Fruit fly (Drosophila melanogaster) whole organism, embryonic: ENCODE measurements around the gene CG11843.
A peak's percentile ranks its signal among the peaks of the same experiment; 100 is the strongest.

ENCODE experiments used
- CG10147 ChIP-seq: fragments of 200-800 bp; sonication (Bioruptor generic); optimal IDR thresholded peaks from 2 replicates; lab custom pipeline; 2019; ENCODE audit warnings: missing biosample characterization, mild to moderate bottlenecking, missing genetic modification characterization, moderate library complexity
- CG11456 ChIP-seq: fragments of 200-800 bp; sonication (Bioruptor generic); IDR thresholded peaks from 3 replicates; pipeline ENCODE4 v1.3.6; 2022; ENCODE audit warnings: missing biosample characterization, missing genetic modification characterization
- CG11504 ChIP-seq: fragments of 200-800 bp; sonication (Bioruptor generic); optimal IDR thresholded peaks from 3 replicates; lab custom pipeline; 2019; ENCODE audit warnings: missing biosample characterization, mild to moderate bottlenecking, missing genetic modification characterization, moderate library complexity
- CG11560 ChIP-seq: fragments of 200-800 bp; sonication (Bioruptor generic); IDR thresholded peaks from 3 replicates; pipeline ENCODE4 v1.3.6; 2022; ENCODE audit warnings: missing biosample characterization, missing genetic modification characterization
- CG12299 ChIP-seq: fragments of 200-800 bp; sonication (Bioruptor generic); optimal IDR thresholded peaks from 2 replicates; lab custom pipeline; 2018; ENCODE audit warnings: missing biosample characterization, mild to moderate bottlenecking, missing genetic modification characterization
- CG13123 ChIP-seq: fragments of 200-800 bp; sonication (Bioruptor generic); optimal IDR thresholded peaks from 2 replicates; lab custom pipeline; 2016; ENCODE audit warnings: missing biosample characterization, missing genetic modification characterization
- CG13287 ChIP-seq: fragments of 200-800 bp; sonication (Bioruptor generic); IDR thresholded peaks from 2 replicates; pipeline ENCODE4 v1.3.6; 2022; ENCODE audit warnings: missing biosample characterization, missing genetic modification characterization; ENCODE audit not compliant: partially characterized antibody
- CG13624 ChIP-seq: fragments of 200-800 bp; sonication (Bioruptor generic); optimal IDR thresholded peaks from 2 replicates; lab custom pipeline; 2016; ENCODE audit warnings: missing biosample characterization, missing genetic modification characterization
- CG14965 ChIP-seq: fragments of 200-800 bp; sonication (Bioruptor generic); optimal IDR thresholded peaks from 2 replicates; lab custom pipeline; 2016; ENCODE audit warnings: missing biosample characterization, missing genetic modification characterization, borderline replicate concordance
- CG15514 ChIP-seq: fragments of 200-800 bp; sonication (Bioruptor generic); optimal IDR thresholded peaks from 3 replicates; lab custom pipeline; 2017; ENCODE audit warnings: missing biosample characterization, missing genetic modification characterization, mild to moderate bottlenecking, moderate library complexity, missing genetic modification reagents
- CG17568 ChIP-seq: fragments of 200-800 bp; sonication (Bioruptor generic); optimal IDR thresholded peaks from 2 replicates; lab custom pipeline; 2018; ENCODE audit warnings: missing biosample characterization, mild to moderate bottlenecking, missing genetic modification characterization, moderate library complexity
- CG17612 ChIP-seq: fragments of 200-800 bp; sonication (Bioruptor generic); IDR thresholded peaks from 2 replicates; pipeline ENCODE4 v1.3.6; 2022; ENCODE audit warnings: missing biosample characterization, missing genetic modification characterization
- CG18599 ChIP-seq: fragments of 200-800 bp; sonication (Bioruptor generic); optimal IDR thresholded peaks from 3 replicates; lab custom pipeline; 2017; ENCODE audit warnings: missing biosample characterization, missing genetic modification characterization, mild to moderate bottlenecking, moderate library complexity, missing genetic modification reagents
- CG2199 ChIP-seq: fragments of 200-800 bp; sonication (Bioruptor generic); IDR thresholded peaks from 3 replicates; pipeline ENCODE4 v1.3.6; 2022; ENCODE audit warnings: missing biosample characterization, missing genetic modification characterization
- CG4424 ChIP-seq: fragments of 200-800 bp; sonication (Bioruptor generic); optimal IDR thresholded peaks from 3 replicates; lab custom pipeline; 2016; ENCODE audit warnings: missing biosample characterization, missing genetic modification characterization
- CG6854 ChIP-seq: fragments of 200-800 bp; sonication (Bioruptor generic); optimal IDR thresholded peaks from 3 replicates; lab custom pipeline; 2017; ENCODE audit warnings: missing biosample characterization, mild to moderate bottlenecking, missing genetic modification characterization
- CG7556 ChIP-seq: fragments of 200-800 bp; sonication (Bioruptor generic); optimal IDR thresholded peaks from 2 replicates; lab custom pipeline; 2017; ENCODE audit warnings: missing biosample characterization, mild to moderate bottlenecking, missing genetic modification characterization
- CG7963 ChIP-seq: fragments of 200-800 bp; sonication (Bioruptor generic); IDR thresholded peaks from 3 replicates; pipeline ENCODE4 v1.3.6; 2022; ENCODE audit warnings: missing biosample characterization, missing genetic modification characterization; ENCODE audit not compliant: partially characterized antibody
- Drgx ChIP-seq: fragments of 200-800 bp; sonication (Bioruptor generic); IDR thresholded peaks from 2 replicates; pipeline ENCODE4 v1.3.6; 2022; ENCODE audit warnings: missing biosample characterization, missing genetic modification characterization
- Ets65A ChIP-seq: fragments of 200-800 bp; sonication (Bioruptor generic); peaks from one replicate; lab custom pipeline; 2016; ENCODE audit warnings: missing biosample characterization, missing genetic modification characterization
- HLH3B ChIP-seq: fragments of 200-800 bp; sonication (Bioruptor generic); IDR thresholded peaks from 2 replicates; pipeline ENCODE4 v1.3.6; 2022; ENCODE audit warnings: missing biosample characterization, missing genetic modification characterization
- Hand ChIP-seq: fragments of 200-800 bp; sonication (Bioruptor generic); optimal IDR thresholded peaks from 2 replicates; lab custom pipeline; 2017; ENCODE audit warnings: mild to moderate bottlenecking, missing biosample characterization, missing genetic modification reagents, missing genetic modification characterization
- Hmx ChIP-seq: fragments of 200-800 bp; sonication (Bioruptor generic); optimal IDR thresholded peaks from 2 replicates; lab custom pipeline; 2016; ENCODE audit warnings: missing biosample characterization, missing genetic modification characterization
- Hr3 ChIP-seq: fragments of 200-800 bp; sonication (Bioruptor generic); optimal IDR thresholded peaks from 3 replicates; lab custom pipeline; 2016; ENCODE audit warnings: missing biosample characterization, missing genetic modification characterization
- Hr78 ChIP-seq, 2 experiments: fragments of 200-800 bp in 1 of 2; fragments of >200 bp in 1 of 2; sonication (Bioruptor generic) in 1 of 2; optimal IDR thresholded peaks; 2 replicates each; lab custom pipeline; 2017 to 2019; ENCODE audit warnings: missing biosample characterization in 2 of 2, missing genetic modification characterization in 2 of 2, mild to moderate bottlenecking in 1 of 2, moderate library complexity in 1 of 2
- Lpt ChIP-seq: fragments of >200 bp; optimal IDR thresholded peaks from 2 replicates; lab custom pipeline; 2018; ENCODE audit warnings: missing biosample characterization, missing genetic modification characterization
- Neu2 ChIP-seq: fragments of 200-800 bp; sonication (Bioruptor generic); optimal IDR thresholded peaks from 3 replicates; lab custom pipeline; 2016; ENCODE audit warnings: missing biosample characterization, missing genetic modification characterization, borderline replicate concordance
- Nf-YB ChIP-seq: fragments of 200-800 bp; sonication (Bioruptor generic); optimal IDR thresholded peaks from 3 replicates; lab custom pipeline; 2019; ENCODE audit warnings: missing biosample characterization, mild to moderate bottlenecking, missing genetic modification characterization, moderate library complexity
- NfI ChIP-seq: fragments of 200-800 bp; sonication (Bioruptor generic); optimal IDR thresholded peaks from 3 replicates; lab custom pipeline; 2018; ENCODE audit warnings: missing biosample characterization, mild to moderate bottlenecking, missing genetic modification characterization, moderate library complexity
- Side ChIP-seq: fragments of 200-800 bp; sonication (Bioruptor generic); optimal IDR thresholded peaks from 2 replicates; lab custom pipeline; 2016; ENCODE audit warnings: missing biosample characterization, missing genetic modification characterization
- Xrp1 ChIP-seq: fragments of 200-800 bp; sonication (Bioruptor generic); IDR thresholded peaks from 2 replicates; pipeline ENCODE4 v1.3.6; 2022; ENCODE audit warnings: missing biosample characterization, missing genetic modification characterization
- bowl ChIP-seq: fragments of 200-800 bp; sonication (Bioruptor generic); IDR thresholded peaks from 2 replicates; pipeline ENCODE4 v1.3.6; 2022; ENCODE audit warnings: missing biosample characterization, missing genetic modification characterization
- caup ChIP-seq: fragments of 200-800 bp; sonication (Bioruptor generic); optimal IDR thresholded peaks from 3 replicates; lab custom pipeline; 2017; ENCODE audit warnings: missing biosample characterization, mild to moderate bottlenecking, missing genetic modification characterization, moderate library complexity; ENCODE audit not compliant: severe bottlenecking
- cg ChIP-seq: fragments of 200-800 bp; sonication (Bioruptor generic); optimal IDR thresholded peaks from 3 replicates; lab custom pipeline; 2019; ENCODE audit warnings: missing biosample characterization, mild to moderate bottlenecking, missing genetic modification characterization, moderate library complexity
- ci ChIP-seq: fragments of 200-800 bp; sonication (Bioruptor generic); IDR thresholded peaks from 3 replicates; pipeline ENCODE4 v1.3.6; 2022; ENCODE audit warnings: missing biosample characterization, missing genetic modification characterization
- croc ChIP-seq: fragments of 200-800 bp; sonication (Bioruptor generic); conservative IDR thresholded peaks from 3 replicates; pipeline ENCODE4 v1.3.6; 2022; ENCODE audit warnings: missing biosample characterization, missing genetic modification characterization
- her ChIP-seq: fragments of 200-800 bp; sonication (Bioruptor generic); optimal IDR thresholded peaks from 2 replicates; lab custom pipeline; 2016; ENCODE audit warnings: missing biosample characterization, missing genetic modification characterization
- lola ChIP-seq, 3 experiments: fragments of >200 bp in 2 of 3; fragments of 200-800 bp in 1 of 3; sonication (Bioruptor generic) in 1 of 3; optimal IDR thresholded peaks; 2 replicates each; lab custom pipeline; 2017 to 2019; ENCODE audit warnings: missing biosample characterization in 3 of 3, missing genetic modification characterization in 3 of 3, mild to moderate bottlenecking in 1 of 3, moderate library complexity in 1 of 3
- lov ChIP-seq, 2 experiments: fragments of 200-800 bp in 1 of 2; fragments of >200 bp in 1 of 2; sonication (Bioruptor generic) in 1 of 2; IDR thresholded peaks in 1 of 2; optimal IDR thresholded peaks in 1 of 2; 2 replicates in 1 of 2; 3 replicates in 1 of 2; pipeline versions ENCODE4 v1.3.6 to Lab custom; 2017 to 2022; ENCODE audit warnings: missing biosample characterization in 1 of 2, missing genetic modification characterization in 1 of 2
- nerfin-1 ChIP-seq: fragments of 200-800 bp; sonication (Bioruptor generic); optimal IDR thresholded peaks from 3 replicates; lab custom pipeline; 2019; ENCODE audit warnings: missing biosample characterization, mild to moderate bottlenecking, missing genetic modification characterization, moderate library complexity
- nmo ChIP-seq: fragments of 200-800 bp; sonication (Bioruptor generic); optimal IDR thresholded peaks from 2 replicates; lab custom pipeline; 2018; ENCODE audit warnings: missing biosample characterization, mild to moderate bottlenecking, missing genetic modification characterization, moderate library complexity
- p53 ChIP-seq: fragments of 200-800 bp; sonication (Bioruptor generic); optimal IDR thresholded peaks from 2 replicates; lab custom pipeline; 2016; ENCODE audit warnings: missing biosample characterization, missing genetic modification characterization
- pho ChIP-seq: fragments of 200-800 bp; sonication (Bioruptor generic); optimal IDR thresholded peaks from 2 replicates; lab custom pipeline; 2016; ENCODE audit warnings: missing biosample characterization, missing genetic modification characterization
- pum ChIP-seq: fragments of 200-800 bp; sonication (Bioruptor generic); optimal IDR thresholded peaks from 2 replicates; lab custom pipeline; 2016; ENCODE audit warnings: missing biosample characterization, missing genetic modification characterization
- schlank ChIP-seq: fragments of 200-800 bp; sonication (Bioruptor generic); optimal IDR thresholded peaks from 2 replicates; lab custom pipeline; 2018; ENCODE audit warnings: missing biosample characterization, mild to moderate bottlenecking, missing genetic modification characterization
- sd ChIP-seq: fragments of 200-800 bp; sonication (Bioruptor generic); optimal IDR thresholded peaks from 3 replicates; lab custom pipeline; 2018; ENCODE audit warnings: missing biosample characterization, mild to moderate bottlenecking, missing genetic modification characterization, moderate library complexity
- sisA ChIP-seq: fragments of 200-800 bp; sonication (Bioruptor generic); IDR thresholded peaks from 2 replicates; pipeline ENCODE4 v1.3.6; 2022; ENCODE audit warnings: missing biosample characterization, missing genetic modification characterization
- stc ChIP-seq: fragments of 200-800 bp; sonication (Bioruptor generic); IDR thresholded peaks from 2 replicates; pipeline ENCODE4 v1.3.6; 2022; ENCODE audit warnings: missing biosample characterization, missing genetic modification characterization
- tgo ChIP-seq: fragments of 200-800 bp; sonication (Bioruptor generic); IDR thresholded peaks from 3 replicates; pipeline ENCODE4 v1.3.6; 2022; ENCODE audit warnings: missing biosample characterization, missing genetic modification characterization
- usp ChIP-seq: fragments of >200 bp; optimal IDR thresholded peaks from 2 replicates; lab custom pipeline; 2017; ENCODE audit warnings: missing biosample characterization, missing genetic modification characterization

The CG11843 gene

dm6 chr3R:29094152-29094551 lies 40.0 kb downstream of the CG11843 start (continued):
- TF ChIP-seq Nf-YB (GFP tag; lab: Kevin White, UChicago): no peak
- TF ChIP-seq Ets65A (GFP tag; lab: Kevin White, UChicago): no peak
- no peak for TF ChIP-seq schlank (tag; lab: Kevin White, UChicago)
- TF ChIP-seq CG2199 (GFP tag; lab: Robert Waterston, UW): no peak
- no peak for TF ChIP-seq p53 (GFP tag; lab: Kevin White, UChicago)
- no peak for TF ChIP-seq CG13123 (GFP tag; lab: Kevin White, UChicago)
- TF ChIP-seq tgo (GFP tag; lab: Robert Waterston, UW): no peak
- no peak for TF ChIP-seq CG17612 (GFP tag; lab: Robert Waterston, UW)
- no peak for TF ChIP-seq croc (GFP tag; lab: Robert Waterston, UW)
- no peak for TF ChIP-seq CG6854 (GFP tag; lab: Kevin White, UChicago)
- no peak for TF ChIP-seq HLH3B (GFP tag; lab: Robert Waterston, UW)
- no peak for TF ChIP-seq CG13624 (GFP tag; lab: Kevin White, UChicago)
- TF ChIP-seq CG10147 (GFP tag; lab: Kevin White, UChicago): no peak
- TF ChIP-seq nmo (GFP tag; lab: Kevin White, UChicago): peak; percentile 6
- no peak for TF ChIP-seq sd (tag; lab: Kevin White, UChicago)
- peak; percentile 58 for TF ChIP-seq CG18599 (GFP tag; lab: Kevin White, UChicago)
- TF ChIP-seq CG7963 (GFP tag; lab: Robert Waterston, UW): no peak
- TF ChIP-seq Side (GFP tag; lab: Kevin White, UChicago): no peak
- TF ChIP-seq sisA (GFP tag; lab: Robert Waterston, UW): 0 out of 2 replicates have a peak, but pooled peaks have one; percentile 4
- TF ChIP-seq Lpt (GFP tag; lab: Kevin White, UChicago): no peak
- TF ChIP-seq Drgx (GFP tag; lab: Robert Waterston, UW): peak; percentile 60; the same call in 1 of the 2 replicates
- no peak for TF ChIP-seq bowl (GFP tag; lab: Robert Waterston, UW)
- TF ChIP-seq CG11456 (GFP tag; lab: Robert Waterston, UW): 0 out of 3 replicates have a peak, but pooled peaks have one; percentile 45
- no peak for TF ChIP-seq CG11504
- TF ChIP-seq Hr78 (GFP tag; optimal IDR thresholded peaks at IDR 0.05; lab: Kevin White, UChicago): no peak
- TF ChIP-seq usp: no peak
- TF ChIP-seq NfI: no peak
- TF ChIP-seq Xrp1 (GFP tag; lab: Robert Waterston, UW): no peak
- TF ChIP-seq CG11560 (tag; lab: Robert Waterston, UW): no peak
- TF ChIP-seq Neu2 (GFP tag; lab: Kevin White, UChicago): no peak
- TF ChIP-seq cg (GFP tag; lab: Kevin White, UChicago): no peak
- no peak for TF ChIP-seq CG13287 (GFP tag; lab: Robert Waterston, UW)
- TF ChIP-seq lola (GFP tag; optimal IDR thresholded peaks at IDR 0.05; lab: Kevin White, UChicago): no peak
- no peak for TF ChIP-seq CG4424 (GFP tag; lab: Kevin White, UChicago)
- no peak for TF ChIP-seq pum (GFP tag; lab: Kevin White, UChicago)
- TF ChIP-seq Hmx (GFP tag; lab: Kevin White, UChicago): no peak
- TF ChIP-seq nerfin-1 (tag; lab: Kevin White, UChicago): no peak
- no peak for TF ChIP-seq Hr3 (GFP tag; lab: Kevin White, UChicago)
- TF ChIP-seq her: no peak
- TF ChIP-seq CG17568 (GFP tag; lab: Kevin White, UChicago): no peak
- TF ChIP-seq Hand (GFP tag; lab: Kevin White, UChicago): peak; percentile 27
- no peak for TF ChIP-seq CG14965 (GFP tag; lab: Kevin White, UChicago)
- TF ChIP-seq caup (GFP tag; lab: Kevin White, UChicago): no peak
- no peak for TF ChIP-seq CG12299 (tag; lab: Kevin White, UChicago)
- 0 out of 2 replicates have a peak, but pooled peaks have one; percentile 17 for TF ChIP-seq stc
- peak; percentile 10 for TF ChIP-seq CG7556 (GFP tag; lab: Kevin White, UChicago)
- peak; percentile 5 for TF ChIP-seq pho (GFP tag; lab: Kevin White, UChicago)
- no peak for TF ChIP-seq ci (GFP tag; lab: Robert Waterston, UW)
- no peak for TF ChIP-seq lov (optimal IDR thresholded peaks at IDR 0.05; lab: Kevin White, UChicago)
- no peak for TF ChIP-seq lov (GFP tag; IDR thresholded peaks at IDR 0.05; lab: Robert Waterston, UW)
- TF ChIP-seq CG15514 (GFP tag; lab: Kevin White, UChicago): no peak
